Fruit fly (Drosophila melanogaster) whole organism, embryonic: ENCODE data around the gene NdufV3.

Experiments used
- Atf-2 ChIP-seq: fragments of 200-800 bp; sonication (Bioruptor generic); optimal IDR thresholded peaks from 2 replicates; lab custom pipeline; 2016; ENCODE audit warnings: missing biosample characterization, missing genetic modification characterization
- B-H2 ChIP-seq: fragments of 200-800 bp; sonication (Bioruptor generic); optimal IDR thresholded peaks from 2 replicates; lab custom pipeline; 2018; ENCODE audit warnings: missing biosample characterization, mild to moderate bottlenecking, missing genetic modification characterization
- CG10321 ChIP-seq: fragments of 200-800 bp; sonication (Bioruptor generic); IDR thresholded peaks from 2 replicates; pipeline ENCODE4 v1.3.6; 2022; ENCODE audit warnings: missing biosample characterization, missing genetic modification characterization
- CG14667 ChIP-seq: fragments of 200-800 bp; sonication (Bioruptor generic); IDR thresholded peaks from 2 replicates; pipeline ENCODE4 v1.3.6; 2022; ENCODE audit warnings: missing biosample characterization, missing genetic modification characterization
- CG17361 ChIP-seq: fragments of 200-800 bp; sonication (Bioruptor generic); IDR thresholded peaks from 3 replicates; pipeline ENCODE4 v1.3.6; 2022; ENCODE audit warnings: missing biosample characterization, missing genetic modification characterization
- CG17385 ChIP-seq: fragments of 200-800 bp; sonication (Bioruptor generic); optimal IDR thresholded peaks from 3 replicates; lab custom pipeline; 2018; ENCODE audit warnings: missing biosample characterization, mild to moderate bottlenecking, missing genetic modification characterization
- CG17912 ChIP-seq: fragments of 200-800 bp; sonication (Bioruptor generic); optimal IDR thresholded peaks from 2 replicates; lab custom pipeline; 2018; ENCODE audit warnings: missing biosample characterization, mild to moderate bottlenecking, missing genetic modification characterization
- CG30020 ChIP-seq: fragments of 200-800 bp; optimal IDR thresholded peaks from 2 replicates; lab custom pipeline; 2019; ENCODE audit warnings: missing biosample characterization, mild to moderate bottlenecking, missing genetic modification characterization, moderate library complexity
- CG33213 ChIP-seq: fragments of 200-800 bp; sonication (Bioruptor generic); optimal IDR thresholded peaks from 3 replicates; lab custom pipeline; 2016; ENCODE audit warnings: missing biosample characterization, missing genetic modification characterization
- CG3726 ChIP-seq: fragments of 200-800 bp; sonication (Bioruptor generic); IDR thresholded peaks from 3 replicates; pipeline ENCODE4, ENCODE4 v1.3.6; 2022; ENCODE audit warnings: missing biosample characterization, missing genetic modification characterization
- CG6813 ChIP-seq: fragments of 200-800 bp; sonication (Bioruptor generic); optimal IDR thresholded peaks from 2 replicates; lab custom pipeline; 2017; ENCODE audit warnings: missing biosample characterization, missing genetic modification characterization, mild to moderate bottlenecking, moderate library complexity, missing genetic modification reagents
- CG7745 ChIP-seq: fragments of 200-800 bp; sonication (Bioruptor generic); optimal IDR thresholded peaks from 2 replicates; lab custom pipeline; 2018; ENCODE audit warnings: missing biosample characterization, mild to moderate bottlenecking, missing genetic modification characterization, moderate library complexity
- CG7786 ChIP-seq: fragments of 200-800 bp; sonication (Bioruptor generic); optimal IDR thresholded peaks from 2 replicates; lab custom pipeline; 2016; ENCODE audit warnings: missing biosample characterization, missing genetic modification characterization
- CG7928 ChIP-seq: fragments of 200-800 bp; sonication (Bioruptor generic); optimal IDR thresholded peaks from 2 replicates; lab custom pipeline; 2017; ENCODE audit warnings: missing biosample characterization, mild to moderate bottlenecking, missing genetic modification characterization
- CG8089 ChIP-seq: fragments of 200-800 bp; sonication (Bioruptor generic); optimal IDR thresholded peaks from 3 replicates; lab custom pipeline; 2016; ENCODE audit warnings: missing biosample characterization, missing genetic modification characterization
- CG8281 ChIP-seq: fragments of 200-800 bp; sonication (Bioruptor generic); optimal IDR thresholded peaks from 2 replicates; lab custom pipeline; 2018; ENCODE audit warnings: missing biosample characterization, mild to moderate bottlenecking, missing genetic modification characterization, moderate library complexity
- CG8765 ChIP-seq: fragments of 200-800 bp; sonication (Bioruptor generic); IDR thresholded peaks from 2 replicates; pipeline ENCODE4 v1.3.6; 2022; ENCODE audit warnings: missing biosample characterization, missing genetic modification characterization
- CG9215 ChIP-seq: fragments of 200-800 bp; sonication (Bioruptor generic); IDR thresholded peaks from 2 replicates; pipeline ENCODE4 v1.3.6; 2022; ENCODE audit warnings: missing biosample characterization, missing genetic modification characterization
- CG9727 ChIP-seq: fragments of 200-800 bp; sonication (Bioruptor generic); optimal IDR thresholded peaks from 3 replicates; lab custom pipeline; 2017; ENCODE audit warnings: missing biosample characterization, mild to moderate bottlenecking, missing genetic modification characterization
- Deaf1 ChIP-seq: fragments of 200-800 bp; optimal IDR thresholded peaks from 3 replicates; lab custom pipeline; 2019; ENCODE audit warnings: missing biosample characterization, mild to moderate bottlenecking, missing genetic modification characterization, moderate library complexity
- Dip2 ChIP-seq: fragments of 200-800 bp; sonication (Bioruptor generic); IDR thresholded peaks from 2 replicates; pipeline ENCODE4 v1.3.6; 2022; ENCODE audit warnings: missing biosample characterization, missing genetic modification characterization
- HLH54F ChIP-seq: fragments of 200-800 bp; sonication (Bioruptor generic); optimal IDR thresholded peaks from 3 replicates; lab custom pipeline; 2016; ENCODE audit warnings: missing biosample characterization, missing genetic modification characterization
- Jarid2 ChIP-seq: fragments of 200-800 bp; sonication (Bioruptor generic); optimal IDR thresholded peaks from 3 replicates; lab custom pipeline; 2017; ENCODE audit warnings: mild to moderate bottlenecking, missing biosample characterization, missing genetic modification reagents, missing genetic modification characterization
- Lpt ChIP-seq: fragments of >200 bp; optimal IDR thresholded peaks from 2 replicates; lab custom pipeline; 2018; ENCODE audit warnings: missing biosample characterization, missing genetic modification characterization
- NC2α ChIP-seq: fragments of 200-800 bp; sonication (Bioruptor generic); optimal IDR thresholded peaks from 2 replicates; lab custom pipeline; 2016; ENCODE audit warnings: missing biosample characterization, missing genetic modification characterization
- Scr ChIP-seq: fragments of 200-800 bp; sonication (Bioruptor generic); IDR thresholded peaks from 2 replicates; pipeline ENCODE4 v1.3.6; 2022; ENCODE audit warnings: missing biosample characterization, missing genetic modification characterization; ENCODE audit not compliant: partially characterized antibody
- Side ChIP-seq: fragments of 200-800 bp; sonication (Bioruptor generic); optimal IDR thresholded peaks from 2 replicates; lab custom pipeline; 2016; ENCODE audit warnings: missing biosample characterization, missing genetic modification characterization
- TFAM ChIP-seq: fragments of 200-800 bp; sonication (Bioruptor generic); optimal IDR thresholded peaks from 2 replicates; lab custom pipeline; 2017; ENCODE audit warnings: missing biosample characterization, missing genetic modification characterization, inconsistent platforms
- YL-1 ChIP-seq: fragments of 200-800 bp; sonication (Bioruptor generic); optimal IDR thresholded peaks from 3 replicates; lab custom pipeline; 2017; ENCODE audit warnings: missing biosample characterization, mild to moderate bottlenecking, missing genetic modification characterization
- amos ChIP-seq: fragments of 200-800 bp; sonication (Bioruptor generic); IDR thresholded peaks from 2 replicates; pipeline ENCODE4 v1.3.6; 2022; ENCODE audit warnings: missing biosample characterization, missing genetic modification characterization; ENCODE audit not compliant: partially characterized antibody
- chinmo ChIP-seq: fragments of 200-800 bp; sonication (Bioruptor generic); IDR thresholded peaks from 4 replicates; pipeline ENCODE4 v1.3.6; 2022; ENCODE audit warnings: missing biosample characterization, missing genetic modification characterization; ENCODE audit not compliant: partially characterized antibody
- danr ChIP-seq: fragments of 200-800 bp; sonication (Bioruptor generic); IDR thresholded peaks from 2 replicates; pipeline ENCODE4 v1.3.6; 2022; ENCODE audit warnings: missing biosample characterization, missing genetic modification characterization
- dimm ChIP-seq: fragments of 200-800 bp; sonication (Bioruptor generic); IDR thresholded peaks from 2 replicates; pipeline ENCODE4 v1.3.6; 2022; ENCODE audit warnings: missing biosample characterization, missing genetic modification characterization
- disco-r ChIP-seq: fragments of 200-800 bp; sonication (Bioruptor generic); optimal IDR thresholded peaks from 2 replicates; lab custom pipeline; 2016; ENCODE audit warnings: missing biosample characterization, missing genetic modification characterization
- exex ChIP-seq: fragments of 200-800 bp; sonication (Bioruptor generic); optimal IDR thresholded peaks from 4 replicates; lab custom pipeline; 2018; ENCODE audit warnings: missing biosample characterization, mild to moderate bottlenecking, missing genetic modification characterization, moderate library complexity
- gem ChIP-seq: fragments of 200-800 bp; sonication (Bioruptor generic); optimal IDR thresholded peaks from 2 replicates; lab custom pipeline; 2019; ENCODE audit warnings: missing biosample characterization, mild to moderate bottlenecking, missing genetic modification characterization, moderate library complexity
- hbn ChIP-seq: fragments of 200-800 bp; sonication (Bioruptor generic); IDR thresholded peaks from 2 replicates; pipeline ENCODE4 v1.3.6; 2022; ENCODE audit warnings: missing biosample characterization, missing genetic modification characterization; ENCODE audit not compliant: partially characterized antibody
- her ChIP-seq: fragments of 200-800 bp; sonication (Bioruptor generic); optimal IDR thresholded peaks from 2 replicates; lab custom pipeline; 2016; ENCODE audit warnings: missing biosample characterization, missing genetic modification characterization
- lab ChIP-seq: fragments of 200-800 bp; sonication (Bioruptor generic); optimal IDR thresholded peaks from 3 replicates; lab custom pipeline; 2017; ENCODE audit warnings: missing biosample characterization, missing genetic modification characterization, mild to moderate bottlenecking, moderate library complexity, missing genetic modification reagents
- lilli ChIP-seq: fragments of 200-800 bp; sonication (Bioruptor generic); optimal IDR thresholded peaks from 3 replicates; lab custom pipeline; 2016; ENCODE audit warnings: missing biosample characterization, missing genetic modification characterization
- mld ChIP-seq: fragments of 200-800 bp; sonication (Bioruptor generic); IDR thresholded peaks from 3 replicates; pipeline ENCODE4 v1.3.6; 2022; ENCODE audit warnings: missing biosample characterization, missing genetic modification characterization; ENCODE audit not compliant: partially characterized antibody
- nerfin-1 ChIP-seq: fragments of 200-800 bp; sonication (Bioruptor generic); optimal IDR thresholded peaks from 3 replicates; lab custom pipeline; 2019; ENCODE audit warnings: missing biosample characterization, mild to moderate bottlenecking, missing genetic modification characterization, moderate library complexity
- pb ChIP-seq: fragments of 200-800 bp; sonication (Bioruptor generic); optimal IDR thresholded peaks from 3 replicates; lab custom pipeline; 2016; ENCODE audit warnings: missing biosample characterization, missing genetic modification characterization
- pho ChIP-seq: fragments of 200-800 bp; sonication (Bioruptor generic); optimal IDR thresholded peaks from 2 replicates; lab custom pipeline; 2016; ENCODE audit warnings: missing biosample characterization, missing genetic modification characterization
- prd ChIP-seq, 3 experiments: fragments of >200 bp in 2 of 3; fragments of 200-800 bp in 1 of 3; sonication (Bioruptor generic) in 1 of 3; optimal IDR thresholded peaks in 2 of 3; IDR thresholded peaks in 1 of 3; 2 replicates in 2 of 3; 3 replicates in 1 of 3; pipeline versions ENCODE4 v1.3.6 to Lab custom; 2017 to 2022; ENCODE audit warnings: missing biosample characterization in 1 of 3, missing genetic modification characterization in 1 of 3
- tna ChIP-seq: fragments of 200-800 bp; sonication (Bioruptor generic); IDR thresholded peaks from 2 replicates; pipeline ENCODE4 v1.3.6; 2022; ENCODE audit warnings: missing biosample characterization, missing genetic modification characterization; ENCODE audit not compliant: partially characterized antibody
- trem ChIP-seq: fragments of 200-800 bp; optimal IDR thresholded peaks from 3 replicates; lab custom pipeline; 2019; ENCODE audit warnings: missing biosample characterization, mild to moderate bottlenecking, missing genetic modification characterization, moderate library complexity
- unc-4 ChIP-seq: fragments of 200-800 bp; sonication (Bioruptor generic); IDR thresholded peaks from 2 replicates; pipeline ENCODE4 v1.3.6; 2022; ENCODE audit warnings: missing biosample characterization, missing genetic modification characterization; ENCODE audit not compliant: partially characterized antibody
- z ChIP-seq: fragments of 200-800 bp; sonication (Bioruptor generic); IDR thresholded peaks from 3 replicates; pipeline ENCODE4 v1.3.6; 2022; ENCODE audit warnings: missing biosample characterization, missing genetic modification characterization

Gene NdufV3

DNA sequence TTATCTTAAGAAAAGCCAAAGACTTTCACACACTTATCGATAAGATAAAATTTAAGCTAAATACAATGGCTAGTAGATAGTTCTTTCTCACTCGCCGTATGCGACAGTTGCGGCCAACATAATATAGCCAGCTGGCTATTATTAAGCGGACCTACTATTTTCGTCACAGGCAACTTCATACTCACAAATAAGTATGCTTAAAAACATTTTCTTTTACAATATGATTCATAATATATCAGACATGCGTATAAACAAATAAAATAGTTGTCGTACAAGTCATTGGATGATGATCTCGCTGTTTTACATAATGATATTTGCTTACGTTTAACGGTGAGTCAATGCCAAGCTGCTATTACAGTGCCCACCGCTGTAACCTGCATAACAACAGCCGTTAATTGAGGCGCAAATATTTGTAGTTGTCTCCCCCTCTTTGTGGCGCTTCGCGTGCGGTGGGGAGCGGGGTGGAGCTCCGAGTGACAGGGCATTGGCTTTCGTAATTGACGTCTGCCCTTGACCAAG is 23.5 kb upstream of the NdufV3 start (continued):
- TF ChIP-seq CG7928 (GFP tag; lab: Kevin White, UChicago) (peak; percentile 35), Lpt (GFP tag; lab: Kevin White, UChicago) (no peak), B-H2 (no peak), chinmo (GFP tag; lab: Robert Waterston, UW) (peak; percentile 93), nerfin-1 (tag; lab: Kevin White, UChicago) (peak; percentile 52), CG6813 (peak; percentile 59), CG17385 (GFP tag; lab: Kevin White, UChicago) (peak; percentile 73), lab (GFP tag; lab: Kevin White, UChicago) (peak; percentile 85), tna (GFP tag; lab: Robert Waterston, UW) (no peak), CG10321 (GFP tag; lab: Robert Waterston, UW) (no peak), CG7786 (GFP tag; lab: Kevin White, UChicago) (peak; percentile 52), CG33213 (GFP tag; lab: Kevin White, UChicago) (peak; percentile 43), Deaf1 (tag; lab: Kevin White, UChicago) (no peak), prd (optimal IDR thresholded peaks at IDR 0.05; lab: Kevin White, UChicago) (no peak), prd (GFP tag; IDR thresholded peaks at IDR 0.05; lab: Robert Waterston, UW) (peak; percentile 52), pb (peak; percentile 47), CG8281 (tag; lab: Kevin White, UChicago) (peak; percentile 26), dimm (GFP tag; lab: Robert Waterston, UW) (no peak), gem (tag; lab: Kevin White, UChicago) (peak; percentile 82), Side (GFP tag; lab: Kevin White, UChicago) (peak; percentile 33), CG8089 (GFP tag; lab: Kevin White, UChicago) (peak; percentile 26), CG30020 (tag; lab: Kevin White, UChicago) (no peak), NC2α (peak; percentile 30), Atf-2 (GFP tag; lab: Kevin White, UChicago) (peak; percentile 24), hbn (GFP tag; lab: Robert Waterston, UW) (no peak), Dip2 (no peak), CG17912 (no peak), trem (tag; lab: Kevin White, UChicago) (peak; percentile 24), unc-4 (GFP tag; lab: Robert Waterston, UW) (no peak), HLH54F (GFP tag; lab: Kevin White, UChicago) (peak; percentile 47), exex (tag; lab: Kevin White, UChicago) (peak; percentile 59), CG8765 (GFP tag; lab: Robert Waterston, UW) (no peak), z (GFP tag; lab: Robert Waterston, UW) (no peak), mld (no peak), amos (GFP tag; lab: Robert Waterston, UW) (no peak; the same call in 1 of the 2 replicates), her (GFP tag; lab: Kevin White, UChicago) (peak; percentile 49), CG3726 (no peak), CG17361 (GFP tag; lab: Robert Waterston, UW) (peak; percentile 79), YL-1 (GFP tag; lab: Kevin White, UChicago) (no peak), CG14667 (GFP tag; lab: Robert Waterston, UW) (peak; percentile 40; the same call in 1 of the 2 replicates), CG9215 (GFP tag; lab: Robert Waterston, UW) (peak; percentile 56), Scr (GFP tag; lab: Robert Waterston, UW) (no peak), CG7745 (tag; lab: Kevin White, UChicago) (no peak), Jarid2 (GFP tag; lab: Kevin White, UChicago) (no peak), CG9727 (GFP tag; lab: Kevin White, UChicago) (peak; percentile 74), danr (GFP tag; lab: Robert Waterston, UW) (0 out of 2 replicates have a peak, but pooled peaks have one; percentile 37), lilli (GFP tag; lab: Kevin White, UChicago) (peak; percentile 75), TFAM (no peak), disco-r (GFP tag; lab: Kevin White, UChicago) (peak; percentile 20), pho (GFP tag; lab: Kevin White, UChicago) (peak; percentile 61)
